Fruit fly (Drosophila melanogaster): Measurements from ENCODE around the gene bbx.

Gene bbx

DNA sequence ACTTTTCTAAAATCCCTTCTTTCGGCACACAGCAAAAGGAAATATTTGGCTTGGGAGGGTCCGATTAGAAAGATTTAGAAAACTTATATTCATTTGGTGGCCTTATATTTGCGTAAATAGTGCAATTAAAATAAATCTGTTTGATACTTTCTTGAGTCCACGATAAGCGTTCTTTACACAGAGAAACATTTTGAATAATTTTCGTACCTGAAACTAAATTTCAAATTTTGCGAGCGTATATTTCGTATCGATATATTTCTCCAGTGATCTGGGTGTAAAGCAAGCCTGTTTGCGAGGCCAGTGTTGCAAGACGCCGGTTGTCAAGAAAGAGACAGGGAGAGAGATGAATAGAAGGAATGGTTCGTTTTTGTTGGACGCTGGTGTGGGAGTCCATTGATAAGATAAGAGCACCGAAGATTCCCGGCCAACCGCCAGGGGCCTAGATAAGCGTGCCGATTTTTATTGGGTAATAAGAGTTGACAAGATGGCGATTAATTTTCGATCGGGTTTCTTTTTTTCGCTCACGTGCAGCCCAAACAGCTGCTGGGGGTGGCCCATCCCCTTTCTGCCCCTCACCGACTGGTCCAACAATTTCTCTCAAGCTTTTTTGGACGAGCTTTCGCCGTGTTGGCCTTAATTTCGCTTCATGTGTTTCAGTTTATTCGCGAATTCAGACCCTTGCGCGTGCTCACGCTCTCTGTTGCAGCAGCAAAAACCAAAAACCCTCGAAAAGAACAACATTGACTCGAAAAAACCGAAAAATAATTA, 11.0 kb downstream of the bbx start, which contains the start of gene slgA (continued):
- no peak for TF ChIP-seq Mrtf (GFP tag; IDR thresholded peaks at IDR 0.05)
- TF ChIP-seq Eip74EF (GFP tag; optimal IDR thresholded peaks at IDR 0.05), result no peak
- peak; percentile 61 for TF ChIP-seq CG8290 (GFP tag; optimal IDR thresholded peaks at IDR 0.05)
- peak; percentile 18 to 83 for TF ChIP-seq CG8290 (tag; optimal IDR thresholded peaks at IDR 0.05)
- TF ChIP-seq tin (GFP tag; optimal IDR thresholded peaks at IDR 0.05), result peak; percentile 1
- TF ChIP-seq ssp (GFP tag; IDR thresholded peaks at IDR 0.05), result no peak
- TF ChIP-seq CG33557 (GFP tag; optimal IDR thresholded peaks at IDR 0.05), result no peak
- peak; percentile 38 for TF ChIP-seq CG34376 (GFP tag; optimal IDR thresholded peaks at IDR 0.05)
- peak; percentile 68 for TF ChIP-seq Lhr (GFP tag; optimal IDR thresholded peaks at IDR 0.05)
- TF ChIP-seq BtbVII (GFP tag; optimal IDR thresholded peaks at IDR 0.05), result no peak
- TF ChIP-seq pros (GFP tag; optimal IDR thresholded peaks at IDR 0.05), result no peak
- peak; percentile 54 for TF ChIP-seq CG33213 (GFP tag; optimal IDR thresholded peaks at IDR 0.05)
- peak; percentile 31; the same call in 1 of the 2 replicates for TF ChIP-seq ato (GFP tag; IDR thresholded peaks at IDR 0.05; ENCODE audit: partially characterized antibody)
- TF ChIP-seq CG17829 (tag; optimal IDR thresholded peaks at IDR 0.05), result no peak
- TF ChIP-seq CHES-1-like (GFP tag; optimal IDR thresholded peaks at IDR 0.05), result peak; percentile 48
- no peak for TF ChIP-seq Elba2 (GFP tag; optimal IDR thresholded peaks at IDR 0.05)
- TF ChIP-seq CG17361 (GFP tag; IDR thresholded peaks at IDR 0.05), result peak; percentile 23; the same call in 1 of the 3 replicates
- TF ChIP-seq bab2 (GFP tag; optimal IDR thresholded peaks at IDR 0.05), result no peak
- TF ChIP-seq CG31388 (GFP tag; optimal IDR thresholded peaks at IDR 0.05), result no peak
- peak; percentile 6 for TF ChIP-seq Chrac-16 (GFP tag; optimal IDR thresholded peaks at IDR 0.05)
- TF ChIP-seq CG10267 (tag; optimal IDR thresholded peaks at IDR 0.05), result peak; percentile 94
- peak; percentile 68 for TF ChIP-seq sob (GFP tag; IDR thresholded peaks at IDR 0.05)
- no peak for TF ChIP-seq sens-2 (GFP tag; IDR thresholded peaks at IDR 0.05)
- peak; percentile 62 for TF ChIP-seq HmgD (GFP tag; optimal IDR thresholded peaks at IDR 0.05)
- TF ChIP-seq CG17385 (GFP tag; optimal IDR thresholded peaks at IDR 0.05), result peak; percentile 2
- TF ChIP-seq zen (tag; optimal IDR thresholded peaks at IDR 0.05), result no peak
- no peak for TF ChIP-seq Doc2 (GFP tag; IDR thresholded peaks at IDR 0.05)
- peak; percentile 13 for TF ChIP-seq CG11504 (tag; optimal IDR thresholded peaks at IDR 0.05)
- TF ChIP-seq CG12391 (tag; optimal IDR thresholded peaks at IDR 0.05), result peak; percentile 5
- TF ChIP-seq NC2α (GFP tag; optimal IDR thresholded peaks at IDR 0.05), result no peak
- TF ChIP-seq ham (GFP tag; IDR thresholded peaks at IDR 0.05), result no peak
- TF ChIP-seq dpn (GFP tag; optimal IDR thresholded peaks at IDR 0.05), result peak in 1 of 2 experiments; percentile 46
- no peak for TF ChIP-seq sc (optimal IDR thresholded peaks at IDR 0.05)
- no peak for TF ChIP-seq sc (GFP tag; optimal IDR thresholded peaks at IDR 0.05)
- peak; percentile 47 for TF ChIP-seq lilli (GFP tag; optimal IDR thresholded peaks at IDR 0.05)
- no peak for TF ChIP-seq tup (GFP tag; optimal IDR thresholded peaks at IDR 0.05)
- TF ChIP-seq CG2712 (tag; optimal IDR thresholded peaks at IDR 0.05), result no peak
- no peak for TF ChIP-seq twi (tag; optimal IDR thresholded peaks at IDR 0.05)
- no peak for TF ChIP-seq lbe (GFP tag; optimal IDR thresholded peaks at IDR 0.05)
- TF ChIP-seq CG9876 (GFP tag; optimal IDR thresholded peaks at IDR 0.05), result peak; percentile 19
- no peak for TF ChIP-seq fd3F (GFP tag; optimal IDR thresholded peaks at IDR 0.05)
- TF ChIP-seq Six4 (GFP tag; optimal IDR thresholded peaks at IDR 0.05), result no peak
- TF ChIP-seq pho (GFP tag; optimal IDR thresholded peaks at IDR 0.05), result peak; percentile 44
- TF ChIP-seq Nf-YA (GFP tag; IDR thresholded peaks at IDR 0.05), result peak; percentile 76; the same call in 1 of the 2 replicates
- no peak for TF ChIP-seq CG8359 (GFP tag; optimal IDR thresholded peaks at IDR 0.05; ENCODE audit: borderline replicate concordance)
- peak; percentile 16 for TF ChIP-seq CG17186 (GFP tag; optimal IDR thresholded peaks at IDR 0.05)
- no peak for TF ChIP-seq H15 (GFP tag; IDR thresholded peaks at IDR 0.05)
- no peak for TF ChIP-seq HLHmδ (GFP tag; optimal IDR thresholded peaks at IDR 0.05)
- peak; percentile 63 for TF ChIP-seq unc-4 (GFP tag; IDR thresholded peaks at IDR 0.05; ENCODE audit: partially characterized antibody)
- TF ChIP-seq pb (GFP tag; optimal IDR thresholded peaks at IDR 0.05), result peak; percentile 15

Data from whole organism, embryonic.